Worm (Caenorhabditis elegans) whole organism, early embryonic: ENCODE data around the gene twk-48.

Experiments
- B0310.2 ChIP-seq: sonication (generic microtip); optimal IDR thresholded peaks from 2 replicates; lab custom pipeline; 2016; ENCODE audit warnings: mild to moderate bottlenecking, missing genetic modification characterization, missing compliant biosample characterization
- F13C5.2 ChIP-seq: sonication (generic microtip); optimal IDR thresholded peaks from 2 replicates; lab custom pipeline; 2017; ENCODE audit warnings: mild to moderate bottlenecking, missing genetic modification characterization, inconsistent platforms, missing compliant biosample characterization
- aly-1 ChIP-seq: sonication (generic microtip); optimal IDR thresholded peaks from 2 replicates; lab custom pipeline; 2016; ENCODE audit warnings: missing genetic modification characterization, missing compliant biosample characterization
- ama-1 ChIP-seq: fragments of 150-350 bp; optimal IDR thresholded peaks from 2 replicates; lab custom pipeline; 2014
- ceh-13 ChIP-seq: fragments of 200-800 bp; sonication (Bioruptor generic); optimal IDR thresholded peaks from 2 replicates; lab custom pipeline; 2018; ENCODE audit warnings: mild to moderate bottlenecking, missing genetic modification characterization, missing compliant biosample characterization
- ceh-36 ChIP-seq: sonication (generic microtip); optimal IDR thresholded peaks from 2 replicates; lab custom pipeline; 2016; ENCODE audit warnings: missing genetic modification characterization, inconsistent platforms, missing compliant biosample characterization
- ets-7 ChIP-seq: sonication (generic microtip); optimal IDR thresholded peaks from 2 replicates; lab custom pipeline; 2016; ENCODE audit warnings: missing genotype, missing genetic modification characterization, missing compliant biosample characterization
- flt-1 ChIP-seq: fragments of 200-800 bp; sonication (Bioruptor generic); IDR thresholded peaks from 2 replicates; pipeline ENCODE4 v1.3.6; 2022; ENCODE audit warnings: missing genetic modification characterization, missing compliant biosample characterization
- hmbx-1 ChIP-seq: sonication (generic microtip); optimal IDR thresholded peaks from 2 replicates; lab custom pipeline; 2016; ENCODE audit warnings: mild to moderate bottlenecking, missing genetic modification characterization, missing compliant biosample characterization
- hmg-4 ChIP-seq: fragments of 200-800 bp; sonication (Bioruptor generic); optimal IDR thresholded peaks from 2 replicates; lab custom pipeline; 2018; ENCODE audit warnings: mild to moderate bottlenecking, missing genetic modification characterization, missing compliant biosample characterization
- hnd-1 ChIP-seq: sonication (generic microtip); optimal IDR thresholded peaks from 2 replicates; lab custom pipeline; 2016; ENCODE audit warnings: missing genetic modification characterization, missing compliant biosample characterization
- pes-1 ChIP-seq: fragments of 200-800 bp; sonication (Bioruptor generic); IDR thresholded peaks from 2 replicates; pipeline ENCODE4 v1.3.6; 2022; ENCODE audit warnings: missing genetic modification reagents, missing genetic modification characterization, missing compliant biosample characterization
- scrt-1 ChIP-seq: fragments of 200-800 bp; sonication (Bioruptor generic); IDR thresholded peaks from 2 replicates; pipeline ENCODE4 v1.3.6; 2022; ENCODE audit warnings: missing genetic modification characterization, missing compliant biosample characterization
- sea-1 ChIP-seq: fragments of 200-800 bp; sonication (Bioruptor generic); conservative IDR thresholded peaks from 2 replicates; pipeline ENCODE4 v1.3.6; 2022; ENCODE audit warnings: missing genetic modification characterization, missing compliant biosample characterization
- tbx-11 ChIP-seq: fragments of 200-800 bp; sonication (Bioruptor generic); IDR thresholded peaks from 2 replicates; pipeline ENCODE4 v1.3.6; 2022; ENCODE audit warnings: missing genetic modification characterization, missing compliant biosample characterization
- tbx-37 ChIP-seq: fragments of 200-800 bp; sonication (Bioruptor generic); conservative IDR thresholded peaks from 2 replicates; pipeline ENCODE4 v1.3.6; 2022; ENCODE audit warnings: missing genetic modification reagents, missing genetic modification characterization, missing compliant biosample characterization
- tra-4 ChIP-seq: sonication (generic microtip); optimal IDR thresholded peaks from 2 replicates; lab custom pipeline; 2017; ENCODE audit warnings: missing genetic modification characterization, missing compliant biosample characterization

twk-48 gene

DNA sequence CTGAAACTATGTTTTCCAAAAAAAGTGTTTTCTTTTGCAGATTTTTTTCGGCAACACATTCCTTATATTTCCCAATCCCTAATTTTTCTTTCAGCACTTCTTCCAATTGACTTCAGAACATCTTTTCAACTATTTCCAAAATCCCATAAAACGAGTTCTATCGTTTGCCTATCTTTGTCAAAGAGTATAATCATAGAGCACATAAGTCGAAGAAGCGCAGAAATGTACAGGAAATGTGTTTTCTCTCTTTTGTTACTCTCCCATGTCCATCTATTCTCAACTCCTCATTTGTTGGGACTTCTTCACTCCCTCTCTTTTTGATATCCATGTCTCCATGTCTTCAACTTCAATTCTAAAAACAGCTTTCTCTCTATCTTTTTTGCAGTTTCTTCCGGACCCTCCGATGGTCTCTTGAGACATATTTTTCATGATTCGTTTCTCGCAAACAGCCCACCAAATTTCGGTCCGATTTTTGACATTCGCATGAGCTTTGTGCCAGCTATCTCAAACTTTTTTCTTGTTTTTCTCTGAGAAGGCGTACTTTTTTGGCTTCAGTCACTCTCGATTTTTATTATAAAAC, at the start of gene twk-48:
twk-48 (plus strand) TSS at position 530 of the 580 bp plus-strand sequence.
- no peak for TF ChIP-seq tbx-11
- no peak for TF ChIP-seq ceh-36
- no peak for TF ChIP-seq hmbx-1 (tag; lab: Kevin White, UChicago)
- TF ChIP-seq flt-1 (GFP tag; lab: Robert Waterston, UW) = no peak
- no peak for TF ChIP-seq aly-1
- TF ChIP-seq hnd-1 (tag; lab: Kevin White, UChicago) = no peak
- no peak for TF ChIP-seq sea-1 (GFP tag; lab: Robert Waterston, UW)
- TF ChIP-seq ets-7 (tag; lab: Kevin White, UChicago) = no peak
- no peak for TF ChIP-seq F13C5.2 (tag; lab: Kevin White, UChicago)
- no peak for TF ChIP-seq ceh-13 (GFP tag; lab: Kevin White, UChicago)
- TF ChIP-seq hmg-4 (GFP tag; lab: Kevin White, UChicago) = no peak
- no peak for TF ChIP-seq tbx-37
- no peak for TF ChIP-seq tra-4 (tag; lab: Kevin White, UChicago)
- TF ChIP-seq scrt-1 (GFP tag; lab: Robert Waterston, UW) = no peak
- no peak for TF ChIP-seq pes-1 (GFP tag; lab: Robert Waterston, UW)

ce11 chrIII:9813146-9813545, 47.4 kb upstream of the twk-48 start, which contains the start of gene ZK632.14:
Gene ZK632.14 (plus strand): TSS chrIII:9813446.
- TF ChIP-seq tbx-37 = no peak
- no peak for TF ChIP-seq tbx-11
- TF ChIP-seq ets-7 (tag; lab: Kevin White, UChicago) = no peak
- TF ChIP-seq hmg-4 (GFP tag; lab: Kevin White, UChicago) = no peak
- no peak for TF ChIP-seq ceh-13 (GFP tag; lab: Kevin White, UChicago)
- no peak for TF ChIP-seq pes-1 (GFP tag; lab: Robert Waterston, UW)
- no peak for TF ChIP-seq sea-1 (GFP tag; lab: Robert Waterston, UW)
- TF ChIP-seq F13C5.2 (tag; lab: Kevin White, UChicago) = no peak
- no peak for TF ChIP-seq flt-1 (GFP tag; lab: Robert Waterston, UW)
- no peak for TF ChIP-seq B0310.2 (tag; lab: Kevin White, UChicago)
- TF ChIP-seq aly-1 = no peak
- no peak for TF ChIP-seq scrt-1 (GFP tag; lab: Robert Waterston, UW)
- no peak for TF ChIP-seq ceh-36
- no peak for TF ChIP-seq hnd-1 (tag; lab: Kevin White, UChicago)
- no peak for TF ChIP-seq ama-1 (lab: Kevin White, UChicago)
- no peak for TF ChIP-seq hmbx-1 (tag; lab: Kevin White, UChicago)
- no peak for TF ChIP-seq tra-4 (tag; lab: Kevin White, UChicago)

- TF ChIP-seq sea-1 (GFP tag; lab: Robert Waterston, UW) (no peak), hmg-4 (GFP tag; lab: Kevin White, UChicago) (peak; percentile 73), aly-1 (peak; percentile 19)
These were observed 43.4 kb upstream of the twk-48 start, which contains the start of gene cnx-1 for ce11 chrIII:9817087-9817612. Gene cnx-1 (minus strand): TSS chrIII:9817137.

ce11 chrIII:9817894-9818293, 42.6 kb upstream of the twk-48 start:
- TF ChIP-seq tra-4 (tag; lab: Kevin White, UChicago) (no peak), F13C5.2 (tag; lab: Kevin White, UChicago) (no peak), scrt-1 (GFP tag; lab: Robert Waterston, UW) (no peak), aly-1 (no peak), flt-1 (GFP tag; lab: Robert Waterston, UW) (no peak), ceh-13 (GFP tag; lab: Kevin White, UChicago) (no peak)

ce11 chrIII:9818763-9819162, 41.8 kb upstream of the twk-48 start, which contains the start of gene panl-3:
Gene panl-3 (plus strand): TSS chrIII:9819056.
- TF ChIP-seq scrt-1 (GFP tag; lab: Robert Waterston, UW) (peak; percentile 65; the same call in 1 of the 2 replicates), ama-1 (lab: Kevin White, UChicago) (no peak), hmg-4 (GFP tag; lab: Kevin White, UChicago) (peak; percentile 45), tbx-11 (no peak), aly-1 (peak; percentile 57)

DNA sequence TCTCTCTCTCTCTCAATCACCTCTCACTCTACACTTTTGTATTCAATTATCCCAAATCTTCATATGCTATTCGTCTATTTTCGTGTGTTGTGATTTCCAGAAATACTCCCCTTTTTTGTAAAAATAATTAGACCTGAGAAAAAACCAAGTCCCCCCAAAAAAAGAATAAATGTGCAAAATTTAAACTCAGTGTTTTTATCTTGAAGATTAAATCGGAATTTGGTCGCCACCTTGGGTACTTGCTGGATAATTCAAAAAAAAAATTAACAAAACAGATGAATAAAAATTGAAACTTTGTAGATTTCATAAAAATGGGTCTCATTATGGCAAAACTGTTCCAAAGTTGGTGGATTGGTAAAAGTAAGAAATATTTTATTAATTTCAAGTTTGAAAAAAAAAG, 37.6 kb upstream of the twk-48 start, which contains the start of gene arl-5:
arl-5 (plus strand) TSS at position 301 of the 400 bp plus-strand sequence.
- TF ChIP-seq ceh-36 = no peak
- TF ChIP-seq B0310.2 (tag; lab: Kevin White, UChicago) = no peak
- no peak for TF ChIP-seq aly-1
- TF ChIP-seq tra-4 (tag; lab: Kevin White, UChicago) = no peak
- no peak for TF ChIP-seq pes-1 (GFP tag; lab: Robert Waterston, UW)
- TF ChIP-seq sea-1 (GFP tag; lab: Robert Waterston, UW) = no peak
- TF ChIP-seq flt-1 (GFP tag; lab: Robert Waterston, UW) = no peak
- no peak for TF ChIP-seq tbx-37
- TF ChIP-seq hmbx-1 (tag; lab: Kevin White, UChicago) = no peak
- no peak for TF ChIP-seq tbx-11
- no peak for TF ChIP-seq hnd-1 (tag; lab: Kevin White, UChicago)
- TF ChIP-seq F13C5.2 (tag; lab: Kevin White, UChicago) = no peak
- TF ChIP-seq ceh-13 (GFP tag; lab: Kevin White, UChicago) = no peak
- no peak for TF ChIP-seq scrt-1 (GFP tag; lab: Robert Waterston, UW)
- TF ChIP-seq ama-1 (lab: Kevin White, UChicago) = no peak
- no peak for TF ChIP-seq ets-7 (tag; lab: Kevin White, UChicago)

- TF ChIP-seq flt-1 (GFP tag; lab: Robert Waterston, UW) (no peak), scrt-1 (GFP tag; lab: Robert Waterston, UW) (no peak), hmbx-1 (tag; lab: Kevin White, UChicago) (no peak), tbx-37 (no peak), aly-1 (no peak), hmg-4 (GFP tag; lab: Kevin White, UChicago) (no peak), tbx-11 (no peak), hnd-1 (tag; lab: Kevin White, UChicago) (no peak), sea-1 (GFP tag; lab: Robert Waterston, UW) (no peak), F13C5.2 (tag; lab: Kevin White, UChicago) (no peak), ets-7 (tag; lab: Kevin White, UChicago) (no peak), pes-1 (GFP tag; lab: Robert Waterston, UW) (no peak), ceh-36 (no peak), B0310.2 (tag; lab: Kevin White, UChicago) (no peak), tra-4 (tag; lab: Kevin White, UChicago) (no peak), ama-1 (lab: Kevin White, UChicago) (no peak)
These were observed 36.8 kb upstream of the twk-48 start for ce11 chrIII:9823748-9824147.
